Fruit fly (Drosophila melanogaster) whole organism, embryonic: ENCODE results near the gene CG32801.

Source experiments
- Asciz ChIP-seq: fragments of 200-800 bp; sonication (Bioruptor generic); optimal IDR thresholded peaks from 2 replicates; lab custom pipeline; 2017; ENCODE audit warnings: missing biosample characterization, mild to moderate bottlenecking, missing genetic modification characterization, missing genetic modification reagents
- CG1024 ChIP-seq: fragments of 200-800 bp; sonication (Bioruptor generic); IDR thresholded peaks from 2 replicates; pipeline ENCODE4 v1.3.6; 2022; ENCODE audit warnings: missing biosample characterization, missing genetic modification characterization
- CG10543 ChIP-seq: fragments of 200-800 bp; sonication (Bioruptor generic); optimal IDR thresholded peaks from 3 replicates; lab custom pipeline; 2017; ENCODE audit warnings: missing biosample characterization, mild to moderate bottlenecking, missing genetic modification characterization, moderate library complexity
- CG14014 ChIP-seq: fragments of 200-800 bp; sonication (Bioruptor generic); IDR thresholded peaks from 2 replicates; pipeline ENCODE4 v1.3.6; 2022; ENCODE audit warnings: missing biosample characterization, missing genetic modification characterization
- CG14860 ChIP-seq: fragments of 200-800 bp; sonication (Bioruptor generic); IDR thresholded peaks from 3 replicates; pipeline ENCODE4 v1.3.6; 2022; ENCODE audit warnings: missing biosample characterization, missing genetic modification characterization; ENCODE audit not compliant: partially characterized antibody
- CG15269 ChIP-seq: fragments of 200-800 bp; sonication (Bioruptor generic); optimal IDR thresholded peaks from 2 replicates; lab custom pipeline; 2018; ENCODE audit warnings: missing biosample characterization, mild to moderate bottlenecking, missing genetic modification characterization, moderate library complexity
- CG1602 ChIP-seq: fragments of 200-800 bp; sonication (Bioruptor generic); optimal IDR thresholded peaks from 3 replicates; lab custom pipeline; 2016; ENCODE audit warnings: missing biosample characterization, missing genetic modification characterization
- CG1647 ChIP-seq: fragments of 200-800 bp; sonication (Bioruptor generic); optimal IDR thresholded peaks from 3 replicates; lab custom pipeline; 2016; ENCODE audit warnings: missing biosample characterization, missing genetic modification characterization
- CG16779 ChIP-seq: fragments of 200-800 bp; sonication (Bioruptor generic); IDR thresholded peaks from 2 replicates; pipeline ENCODE4 v1.3.6; 2022; ENCODE audit warnings: missing biosample characterization, missing genetic modification characterization
- CG1792 ChIP-seq: fragments of 200-800 bp; sonication (Bioruptor generic); optimal IDR thresholded peaks from 2 replicates; lab custom pipeline; 2016; ENCODE audit warnings: missing biosample characterization, missing genetic modification characterization
- CG2875 ChIP-seq: fragments of 200-800 bp; sonication (Bioruptor generic); optimal IDR thresholded peaks from 2 replicates; lab custom pipeline; 2017; ENCODE audit warnings: missing biosample characterization, mild to moderate bottlenecking, missing genetic modification characterization, missing genetic modification reagents
- CG32532 ChIP-seq: fragments of 200-800 bp; sonication (Bioruptor generic); IDR thresholded peaks from 2 replicates; pipeline ENCODE4 v1.3.6; 2022; ENCODE audit warnings: missing biosample characterization, missing genetic modification characterization
- CG4404 ChIP-seq: fragments of 200-800 bp; sonication (Bioruptor generic); IDR thresholded peaks from 2 replicates; pipeline ENCODE4 v1.3.6; 2022; ENCODE audit warnings: missing biosample characterization, missing genetic modification characterization
- CG8089 ChIP-seq: fragments of 200-800 bp; sonication (Bioruptor generic); optimal IDR thresholded peaks from 3 replicates; lab custom pipeline; 2016; ENCODE audit warnings: missing biosample characterization, missing genetic modification characterization
- CG8290 ChIP-seq, 3 experiments: fragments of 200-800 bp; sonication (Bioruptor generic); optimal IDR thresholded peaks; 2 replicates each; lab custom pipeline; 2016 to 2019; ENCODE audit warnings: missing biosample characterization in 3 of 3, missing genetic modification characterization in 3 of 3, mild to moderate bottlenecking in 2 of 3, moderate library complexity in 1 of 3
- CG8359 ChIP-seq: fragments of 200-800 bp; sonication (Bioruptor generic); optimal IDR thresholded peaks from 2 replicates; lab custom pipeline; 2017; ENCODE audit warnings: missing biosample characterization, mild to moderate bottlenecking, missing genetic modification characterization, borderline replicate concordance
- CG8924 ChIP-seq: fragments of 200-800 bp; optimal IDR thresholded peaks from 3 replicates; lab custom pipeline; 2019; ENCODE audit warnings: missing biosample characterization, mild to moderate bottlenecking, missing genetic modification characterization, moderate library complexity
- Camta ChIP-seq: fragments of 200-800 bp; sonication (Bioruptor generic); optimal IDR thresholded peaks from 2 replicates; lab custom pipeline; 2016; ENCODE audit warnings: missing biosample characterization, missing genetic modification characterization
- Dfd ChIP-seq, 2 experiments: fragments of >200 bp; optimal IDR thresholded peaks; 2 replicates each; lab custom pipeline; 2017; ENCODE audit warnings: missing biosample characterization in 2 of 2, missing genetic modification characterization in 2 of 2
- Drgx ChIP-seq: fragments of 200-800 bp; sonication (Bioruptor generic); IDR thresholded peaks from 2 replicates; pipeline ENCODE4 v1.3.6; 2022; ENCODE audit warnings: missing biosample characterization, missing genetic modification characterization
- E2f2 ChIP-seq: fragments of 200-800 bp; sonication (Bioruptor generic); IDR thresholded peaks from 2 replicates; pipeline ENCODE4 v1.3.6; 2022; ENCODE audit warnings: missing biosample characterization, missing genetic modification characterization
- GATAe ChIP-seq: fragments of 200-800 bp; sonication (Bioruptor generic); conservative IDR thresholded peaks from 2 replicates; pipeline ENCODE4 v1.3.6; 2022; ENCODE audit warnings: missing biosample characterization, missing genetic modification characterization
- HHEX ChIP-seq: fragments of 200-800 bp; sonication (Bioruptor generic); optimal IDR thresholded peaks from 3 replicates; lab custom pipeline; 2017; ENCODE audit warnings: missing biosample characterization, mild to moderate bottlenecking, missing genetic modification characterization, missing genetic modification reagents
- Hey ChIP-seq: fragments of 200-800 bp; sonication (Bioruptor generic); optimal IDR thresholded peaks from 3 replicates; lab custom pipeline; 2018; ENCODE audit warnings: missing biosample characterization, mild to moderate bottlenecking, missing genetic modification characterization
- Hr39 ChIP-seq: fragments of >200 bp; optimal IDR thresholded peaks from 2 replicates; lab custom pipeline; 2017
- Max ChIP-seq: fragments of 200-800 bp; sonication (Bioruptor generic); optimal IDR thresholded peaks from 2 replicates; lab custom pipeline; 2016; ENCODE audit warnings: missing biosample characterization, mild to moderate bottlenecking, missing genetic modification characterization
- NC2α ChIP-seq: fragments of 200-800 bp; sonication (Bioruptor generic); optimal IDR thresholded peaks from 2 replicates; lab custom pipeline; 2016; ENCODE audit warnings: missing biosample characterization, missing genetic modification characterization
- PHDP ChIP-seq: fragments of 200-800 bp; sonication (Bioruptor generic); optimal IDR thresholded peaks from 3 replicates; lab custom pipeline; 2018; ENCODE audit warnings: missing biosample characterization, mild to moderate bottlenecking, missing genetic modification characterization, moderate library complexity
- Sry-β ChIP-seq: fragments of 200-800 bp; sonication (Bioruptor generic); optimal IDR thresholded peaks from 2 replicates; lab custom pipeline; 2018; ENCODE audit warnings: missing biosample characterization, mild to moderate bottlenecking, missing genetic modification characterization, moderate library complexity
- amos ChIP-seq: fragments of 200-800 bp; sonication (Bioruptor generic); IDR thresholded peaks from 2 replicates; pipeline ENCODE4 v1.3.6; 2022; ENCODE audit warnings: missing biosample characterization, missing genetic modification characterization; ENCODE audit not compliant: partially characterized antibody
- cas ChIP-seq: fragments of 200-800 bp; sonication (Bioruptor generic); IDR thresholded peaks from 2 replicates; pipeline ENCODE4 v1.3.6; 2022; ENCODE audit warnings: missing biosample characterization, missing genetic modification characterization
- disco-r ChIP-seq: fragments of 200-800 bp; sonication (Bioruptor generic); optimal IDR thresholded peaks from 2 replicates; lab custom pipeline; 2016; ENCODE audit warnings: missing biosample characterization, missing genetic modification characterization
- dysf ChIP-seq: fragments of 200-800 bp; sonication (Bioruptor generic); IDR thresholded peaks from 3 replicates; pipeline ENCODE4 v1.3.6; 2022; ENCODE audit warnings: missing biosample characterization, missing genetic modification characterization
- ems ChIP-seq: fragments of 200-800 bp; sonication (Bioruptor generic); optimal IDR thresholded peaks from 3 replicates; lab custom pipeline; 2016; ENCODE audit warnings: missing biosample characterization, missing genetic modification characterization
- exex ChIP-seq: fragments of 200-800 bp; sonication (Bioruptor generic); optimal IDR thresholded peaks from 4 replicates; lab custom pipeline; 2018; ENCODE audit warnings: missing biosample characterization, mild to moderate bottlenecking, missing genetic modification characterization, moderate library complexity
- fu2 ChIP-seq: fragments of 200-800 bp; sonication (Bioruptor generic); optimal IDR thresholded peaks from 2 replicates; lab custom pipeline; 2016; ENCODE audit warnings: missing biosample characterization, missing genetic modification characterization
- jing ChIP-seq: fragments of 200-800 bp; sonication (Bioruptor generic); optimal IDR thresholded peaks from 2 replicates; lab custom pipeline; 2018; ENCODE audit warnings: missing biosample characterization, mild to moderate bottlenecking, missing genetic modification characterization
- jumu ChIP-seq: fragments of 200-800 bp; sonication (Bioruptor generic); optimal IDR thresholded peaks from 3 replicates; lab custom pipeline; 2016; ENCODE audit warnings: missing biosample characterization, missing genetic modification characterization
- maf-S ChIP-seq: fragments of 200-800 bp; sonication (Bioruptor generic); optimal IDR thresholded peaks from 2 replicates; lab custom pipeline; 2016; ENCODE audit warnings: missing biosample characterization, missing genetic modification characterization
- odd ChIP-seq: fragments of 200-800 bp; sonication (Bioruptor generic); optimal IDR thresholded peaks from 2 replicates; lab custom pipeline; 2017; ENCODE audit warnings: missing biosample characterization, mild to moderate bottlenecking, missing genetic modification characterization
- prd ChIP-seq, 3 experiments: fragments of >200 bp in 2 of 3; fragments of 200-800 bp in 1 of 3; sonication (Bioruptor generic) in 1 of 3; optimal IDR thresholded peaks in 2 of 3; IDR thresholded peaks in 1 of 3; 2 replicates in 2 of 3; 3 replicates in 1 of 3; pipeline versions ENCODE4 v1.3.6 to Lab custom; 2017 to 2022; ENCODE audit warnings: missing biosample characterization in 1 of 3, missing genetic modification characterization in 1 of 3
- ranshi ChIP-seq: fragments of 200-800 bp; sonication (Bioruptor generic); IDR thresholded peaks from 2 replicates; pipeline ENCODE4 v1.3.6; 2022; ENCODE audit warnings: missing biosample characterization, missing genetic modification characterization
- sd ChIP-seq: fragments of 200-800 bp; sonication (Bioruptor generic); optimal IDR thresholded peaks from 3 replicates; lab custom pipeline; 2018; ENCODE audit warnings: missing biosample characterization, mild to moderate bottlenecking, missing genetic modification characterization, moderate library complexity
- sim ChIP-seq: fragments of 200-800 bp; sonication (Bioruptor generic); IDR thresholded peaks from 2 replicates; pipeline ENCODE4 v1.3.6; 2022; ENCODE audit warnings: missing biosample characterization, missing genetic modification characterization
- sna ChIP-seq: fragments of 200-800 bp; sonication (Bioruptor generic); IDR thresholded peaks from 2 replicates; pipeline ENCODE4 v1.3.6; 2022; ENCODE audit warnings: missing biosample characterization, missing genetic modification characterization; ENCODE audit not compliant: partially characterized antibody
- stc ChIP-seq: fragments of 200-800 bp; sonication (Bioruptor generic); IDR thresholded peaks from 2 replicates; pipeline ENCODE4 v1.3.6; 2022; ENCODE audit warnings: missing biosample characterization, missing genetic modification characterization
- tgo ChIP-seq: fragments of 200-800 bp; sonication (Bioruptor generic); IDR thresholded peaks from 3 replicates; pipeline ENCODE4 v1.3.6; 2022; ENCODE audit warnings: missing biosample characterization, missing genetic modification characterization
- trem ChIP-seq: fragments of 200-800 bp; optimal IDR thresholded peaks from 3 replicates; lab custom pipeline; 2019; ENCODE audit warnings: missing biosample characterization, mild to moderate bottlenecking, missing genetic modification characterization, moderate library complexity
- wdn ChIP-seq: fragments of 200-800 bp; sonication (Bioruptor generic); IDR thresholded peaks from 2 replicates; pipeline ENCODE4 v1.3.6; 2022; ENCODE audit warnings: missing biosample characterization, missing genetic modification characterization
- yki ChIP-seq: fragments of >200 bp; optimal IDR thresholded peaks from 3 replicates; lab custom pipeline; 2018

CG32801 gene

dm6 chrX:1854070-1854469 lies 48.9 kb downstream of the CG32801 start:
- TF ChIP-seq tgo (GFP tag; lab: Robert Waterston, UW) (peak; percentile 47; the same call in 1 of the 3 replicates), stc (0 out of 2 replicates have a peak, but pooled peaks have one; percentile 9), CG1792 (GFP tag; lab: Kevin White, UChicago) (peak; percentile 57), Hey (peak; percentile 73), jing (no peak), CG32532 (GFP tag; lab: Robert Waterston, UW) (peak; percentile 58; the same call in 1 of the 2 replicates), Asciz (peak; percentile 54), NC2α (GFP tag; lab: Kevin White, UChicago) (peak; percentile 34), sna (GFP tag; lab: Robert Waterston, UW) (no peak), sd (tag; lab: Kevin White, UChicago) (peak; percentile 56), Max (GFP tag; lab: Kevin White, UChicago) (peak; percentile 40), CG2875 (GFP tag; lab: Kevin White, UChicago) (peak; percentile 52), Hr39 (lab: Kevin White, UChicago) (no peak), jumu (GFP tag; lab: Kevin White, UChicago) (peak; percentile 51), CG8359 (GFP tag; lab: Kevin White, UChicago) (no peak), HHEX (GFP tag; lab: Kevin White, UChicago) (peak; percentile 87), cas (GFP tag; lab: Robert Waterston, UW) (peak; percentile 66; the same call in 1 of the 2 replicates), exex (peak; percentile 49), fu2 (GFP tag; lab: Kevin White, UChicago) (no peak), GATAe (GFP tag; lab: Robert Waterston, UW) (peak; percentile 34; the same call in 1 of the 2 replicates), E2f2 (GFP tag; lab: Robert Waterston, UW) (peak; percentile 51), CG1024 (GFP tag; lab: Robert Waterston, UW) (0 out of 2 replicates have a peak, but pooled peaks have one; percentile 13), PHDP (tag; lab: Kevin White, UChicago) (peak; percentile 58), ems (GFP tag; lab: Kevin White, UChicago) (peak; percentile 31), Dfd (GFP tag; optimal IDR thresholded peaks at IDR 0.05; lab: Kevin White, UChicago) (no peak), Sry-β (no peak), CG8290 (GFP tag; optimal IDR thresholded peaks at IDR 0.05; lab: Kevin White, UChicago) (no peak), CG8290 (tag; optimal IDR thresholded peaks at IDR 0.05; lab: Kevin White, UChicago) (peak in 1 of 2 experiments; percentile 96), CG14860 (GFP tag; lab: Robert Waterston, UW) (no peak), wdn (peak; percentile 60; the same call in 1 of the 2 replicates), maf-S (GFP tag; lab: Kevin White, UChicago) (peak; percentile 54), prd (optimal IDR thresholded peaks at IDR 0.05; lab: Kevin White, UChicago) (no peak), prd (GFP tag; IDR thresholded peaks at IDR 0.05; lab: Robert Waterston, UW) (0 out of 3 replicates have a peak, but pooled peaks have one; percentile 20), trem (tag; lab: Kevin White, UChicago) (no peak), Camta (GFP tag; lab: Kevin White, UChicago) (peak; percentile 59), CG1602 (GFP tag; lab: Kevin White, UChicago) (no peak), CG8924 (tag; lab: Kevin White, UChicago) (peak; percentile 13), yki (lab: Kevin White, UChicago) (no peak), CG4404 (GFP tag; lab: Robert Waterston, UW) (no peak), CG16779 (GFP tag; lab: Robert Waterston, UW) (peak; percentile 65; the same call in 1 of the 2 replicates), odd (GFP tag; lab: Kevin White, UChicago) (peak; percentile 68), ranshi (GFP tag; lab: Robert Waterston, UW) (peak; percentile 72), sim (no peak), CG1647 (GFP tag; lab: Kevin White, UChicago) (peak; percentile 12), disco-r (GFP tag; lab: Kevin White, UChicago) (peak; percentile 59), CG14014 (GFP tag; lab: Robert Waterston, UW) (peak; percentile 81; the same call in 1 of the 2 replicates), dysf (peak; percentile 65; the same call in 1 of the 3 replicates), CG8089 (GFP tag; lab: Kevin White, UChicago) (peak; percentile 41), CG15269 (peak; percentile 64), CG10543 (GFP tag; lab: Kevin White, UChicago) (peak; percentile 93), amos (GFP tag; lab: Robert Waterston, UW) (no peak), Drgx (GFP tag; lab: Robert Waterston, UW) (no peak)
